Fruit fly (Drosophila melanogaster): Measurements from ENCODE around the gene CG32071.

The CG32071 gene

dm6 chr3L:11113198-11114197 lies 9.8 kb upstream of the CG32071 start, which contains the start of gene Sod1:
TSS of gene Sod1 (minus strand) at chr3L:11113740.
- TF ChIP-seq EcR (GFP tag; optimal IDR thresholded peaks at IDR 0.05): no peak
- TF ChIP-seq psq (optimal IDR thresholded peaks at IDR 0.05): no peak
- no peak for TF ChIP-seq Dll (optimal IDR thresholded peaks at IDR 0.05)
- TF ChIP-seq CG8478 (optimal IDR thresholded peaks at IDR 0.05): no peak
- TF ChIP-seq usp (GFP tag; optimal IDR thresholded peaks at IDR 0.05): no peak
- TF ChIP-seq pan (optimal IDR thresholded peaks at IDR 0.05): no peak

- no peak for TF ChIP-seq usp (GFP tag; optimal IDR thresholded peaks at IDR 0.05)
- no peak for TF ChIP-seq pan (optimal IDR thresholded peaks at IDR 0.05)
- no peak for TF ChIP-seq Dll (optimal IDR thresholded peaks at IDR 0.05)
- TF ChIP-seq CG8478 (optimal IDR thresholded peaks at IDR 0.05): no peak
- TF ChIP-seq psq (optimal IDR thresholded peaks at IDR 0.05): no peak
- TF ChIP-seq EcR (GFP tag; optimal IDR thresholded peaks at IDR 0.05): no peak
Measured at dm6 chr3L:11112427-11112826, 8.8 kb upstream of the CG32071 start.

- TF ChIP-seq Dll (optimal IDR thresholded peaks at IDR 0.05) (no peak), psq (optimal IDR thresholded peaks at IDR 0.05) (no peak)
Measured at dm6 chr3L:11109454-11109853, 5.8 kb upstream of the CG32071 start, which contains the start of the genes CG34012 and emei. TSS of gene CG34012 (minus strand) at chr3L:11109505. TSS of gene emei (plus strand) at chr3L:11109690.

dm6 chr3L:11107935-11108334 lies 4.3 kb upstream of the CG32071 start, which contains the start of gene CG12522:
TSS of gene CG12522 (plus strand) at chr3L:11108235.
- TF ChIP-seq CG8478 (optimal IDR thresholded peaks at IDR 0.05) (no peak), pan (optimal IDR thresholded peaks at IDR 0.05) (no peak), Dll (optimal IDR thresholded peaks at IDR 0.05) (no peak), EcR (GFP tag; optimal IDR thresholded peaks at IDR 0.05) (no peak), usp (GFP tag; optimal IDR thresholded peaks at IDR 0.05) (no peak), psq (optimal IDR thresholded peaks at IDR 0.05) (no peak)

DNA sequence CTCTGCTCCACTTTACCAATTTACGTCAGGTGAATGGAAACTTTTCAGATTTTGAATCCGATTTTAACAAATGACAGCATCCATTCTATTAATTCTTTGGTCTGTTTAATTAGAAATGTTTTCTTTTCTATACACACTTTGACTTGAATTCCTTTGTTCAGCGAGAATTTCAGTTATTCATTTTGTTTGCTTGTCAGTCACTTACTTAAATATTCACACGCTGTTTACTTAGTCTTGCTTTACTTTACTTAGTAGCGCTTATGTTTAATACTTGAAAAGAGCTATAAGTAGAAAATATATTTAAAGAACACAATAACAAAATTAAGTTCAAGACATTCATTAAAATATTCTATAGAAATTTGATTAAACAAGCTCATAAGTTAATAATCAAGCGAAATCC lies 3.8 kb upstream of the CG32071 start, which contains the start of gene CG32073:
Gene CG32073 (minus strand): TSS at position 151 of the 400 bp plus-strand sequence.
- no peak for TF ChIP-seq usp (GFP tag; optimal IDR thresholded peaks at IDR 0.05)
- no peak for TF ChIP-seq psq (optimal IDR thresholded peaks at IDR 0.05)
- no peak for TF ChIP-seq pan (optimal IDR thresholded peaks at IDR 0.05)
- no peak for TF ChIP-seq EcR (GFP tag; optimal IDR thresholded peaks at IDR 0.05)
- no peak for TF ChIP-seq CG8478 (optimal IDR thresholded peaks at IDR 0.05)
- TF ChIP-seq Dll (optimal IDR thresholded peaks at IDR 0.05): no peak

DNA sequence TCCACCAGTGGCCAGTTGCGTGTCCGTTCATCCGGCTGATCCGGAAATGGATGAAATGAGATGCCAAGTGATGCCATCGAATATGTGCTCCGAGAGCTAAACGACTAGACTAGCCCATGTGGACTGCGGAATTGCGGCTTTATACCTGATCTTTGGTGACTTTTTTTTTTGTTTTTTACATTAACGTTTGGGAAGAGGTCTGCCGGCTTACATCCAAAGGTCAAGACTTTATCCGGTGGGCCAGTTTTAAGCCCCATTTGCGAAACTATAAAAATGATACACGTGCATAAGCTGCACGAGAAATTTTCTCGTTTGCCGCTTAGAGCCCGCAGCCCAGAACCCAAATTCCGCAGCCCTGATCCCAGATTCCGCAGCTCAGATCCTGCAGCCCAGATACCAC lies 743 bp downstream of the CG32071 start, which contains the start of gene Elo68alpha:
Gene Elo68alpha (minus strand): TSS at position 101 of the 400 bp plus-strand sequence.
- TF ChIP-seq EcR (GFP tag; optimal IDR thresholded peaks at IDR 0.05) (no peak), Dll (optimal IDR thresholded peaks at IDR 0.05) (no peak), pan (optimal IDR thresholded peaks at IDR 0.05) (no peak), usp (GFP tag; optimal IDR thresholded peaks at IDR 0.05) (no peak), CG8478 (optimal IDR thresholded peaks at IDR 0.05) (no peak), psq (optimal IDR thresholded peaks at IDR 0.05) (no peak)

- TF ChIP-seq CG8478 (optimal IDR thresholded peaks at IDR 0.05): no peak
- no peak for TF ChIP-seq usp (GFP tag; optimal IDR thresholded peaks at IDR 0.05)
- no peak for TF ChIP-seq pan (optimal IDR thresholded peaks at IDR 0.05)
- no peak for TF ChIP-seq EcR (GFP tag; optimal IDR thresholded peaks at IDR 0.05)
- no peak for TF ChIP-seq Dll (optimal IDR thresholded peaks at IDR 0.05)
- TF ChIP-seq psq (optimal IDR thresholded peaks at IDR 0.05): no peak
Measured at dm6 chr3L:11101598-11101997, 2.1 kb downstream of the CG32071 start, which contains the start of gene Elo68beta. TSS of gene Elo68beta (minus strand) at chr3L:11101698.

dm6 chr3L:11097982-11098663 lies 5.5 kb downstream of the CG32071 start, which contains the start of the genes Irbp18 and APP-BP1:
TSS of gene Irbp18 (minus strand) at chr3L:11098186.
TSS of gene APP-BP1 (plus strand) at chr3L:11098412.
- TF ChIP-seq pan (optimal IDR thresholded peaks at IDR 0.05): no peak
- no peak for TF ChIP-seq CG8478 (optimal IDR thresholded peaks at IDR 0.05)
- TF ChIP-seq usp (GFP tag; optimal IDR thresholded peaks at IDR 0.05): no peak
- TF ChIP-seq EcR (GFP tag; optimal IDR thresholded peaks at IDR 0.05): no peak
- TF ChIP-seq psq (optimal IDR thresholded peaks at IDR 0.05): no peak
- no peak for TF ChIP-seq Dll (optimal IDR thresholded peaks at IDR 0.05)

DNA sequence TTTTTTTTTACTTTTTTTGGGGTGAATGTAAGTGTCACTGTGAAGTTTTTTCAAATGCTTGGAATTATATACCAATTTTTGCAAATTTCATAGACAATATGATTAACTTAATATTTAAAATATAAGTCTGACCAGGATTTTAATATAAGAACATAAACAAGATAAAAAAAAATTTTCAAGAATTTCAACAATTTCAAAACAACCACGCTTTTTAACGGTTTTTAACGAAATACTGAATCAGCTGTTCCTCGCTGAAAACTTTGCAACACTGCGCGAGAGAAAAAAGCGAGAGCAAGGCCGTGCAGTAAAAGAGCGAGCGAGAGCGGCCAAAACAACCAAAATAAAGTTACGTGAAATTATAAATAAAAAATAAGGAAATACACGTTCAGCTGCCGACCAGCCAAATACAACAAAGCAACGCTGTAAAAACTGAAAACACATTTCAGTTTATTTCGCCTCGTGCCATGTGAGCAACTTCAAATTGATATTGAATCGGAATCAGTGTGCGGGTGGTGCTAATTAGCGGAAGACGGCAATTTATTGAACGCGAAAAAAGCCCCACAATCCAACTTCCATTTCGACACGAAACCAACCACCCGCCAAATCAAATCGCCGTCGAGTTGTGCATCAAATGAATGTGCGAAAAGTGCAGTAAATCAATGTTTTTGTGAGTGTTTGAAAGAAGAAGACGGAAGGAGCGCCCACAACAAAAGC lies 7.3 kb downstream of the CG32071 start, which contains the start of the genes CG46439, Iyd and CG33947:
Gene CG46439 (minus strand): TSS at position 51 of the 714 bp plus-strand sequence.
Gene Iyd (minus strand): TSS at position 51 of the 714 bp plus-strand sequence.
Gene CG33947 (plus strand): TSS at position 302 of the 714 bp plus-strand sequence.
- TF ChIP-seq EcR (GFP tag; optimal IDR thresholded peaks at IDR 0.05) (no peak), psq (optimal IDR thresholded peaks at IDR 0.05) (no peak), Dll (optimal IDR thresholded peaks at IDR 0.05) (no peak), usp (GFP tag; optimal IDR thresholded peaks at IDR 0.05) (no peak), pan (optimal IDR thresholded peaks at IDR 0.05) (no peak), CG8478 (optimal IDR thresholded peaks at IDR 0.05) (no peak)

dm6 chr3L:11094279-11094678 lies 9.4 kb downstream of the CG32071 start:
- TF ChIP-seq pan (optimal IDR thresholded peaks at IDR 0.05) (no peak), EcR (GFP tag; optimal IDR thresholded peaks at IDR 0.05) (no peak), Dll (optimal IDR thresholded peaks at IDR 0.05) (no peak), CG8478 (optimal IDR thresholded peaks at IDR 0.05) (no peak)

dm6 chr3L:11093046-11093520 lies 10.6 kb downstream of the CG32071 start, which contains the start of gene JIL-1:
TSS of gene JIL-1 (minus strand) at chr3L:11093193.
- TF ChIP-seq psq (optimal IDR thresholded peaks at IDR 0.05): no peak

Data from whole organism.